Worm (Caenorhabditis elegans): ENCODE data around the gene dod-3.

DNA sequence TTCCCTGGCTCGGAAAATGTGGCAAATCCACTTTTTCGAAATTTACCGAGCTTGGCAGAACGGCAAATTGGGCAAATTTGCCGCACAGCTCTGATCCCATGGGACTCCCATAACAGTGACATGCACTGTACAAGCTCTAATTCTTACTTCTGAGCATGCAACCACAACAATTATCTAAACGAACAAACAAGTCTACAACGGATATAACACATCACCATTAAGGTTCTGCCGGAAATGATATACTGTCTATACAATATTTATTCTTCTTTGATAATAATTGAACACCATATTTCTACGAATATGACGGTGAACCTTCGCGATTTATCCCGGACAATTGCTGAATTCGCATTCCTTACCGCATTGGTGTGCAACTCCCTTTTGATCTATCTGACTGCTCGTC is 2.7 kb downstream of the dod-3 start, which contains the start of gene str-33:
- TF ChIP-seq ces-1 (GFP tag; optimal IDR thresholded peaks at IDR 0.05) (no peak), lin-35 (GFP tag; optimal IDR thresholded peaks at IDR 0.05) (no peak), zag-1 (tag; optimal IDR thresholded peaks at IDR 0.05) (no peak), unc-86 (tag; optimal IDR thresholded peaks at IDR 0.05) (no peak), pag-3 (tag; optimal IDR thresholded peaks at IDR 0.05; ENCODE audit: borderline replicate concordance, insufficient read depth) (no peak), nhr-76 (tag; optimal IDR thresholded peaks at IDR 0.05) (no peak), lin-13 (GFP tag; optimal IDR thresholded peaks at IDR 0.05) (no peak), fkh-8 (tag; optimal IDR thresholded peaks at IDR 0.05) (no peak), nhr-77 (tag; optimal IDR thresholded peaks at IDR 0.05) (no peak)

Measured in whole organism, L1 larva.